Fruit fly (Drosophila melanogaster) whole organism, embryonic: Measurements from ENCODE around the gene snk.

Source experiments
- CG10431 ChIP-seq: fragments of 200-800 bp; sonication (Bioruptor generic); optimal IDR thresholded peaks from 3 replicates; lab custom pipeline; 2018; ENCODE audit warnings: missing biosample characterization, mild to moderate bottlenecking, missing genetic modification characterization
- CG12236 ChIP-seq: fragments of 200-800 bp; sonication (Bioruptor generic); optimal IDR thresholded peaks from 2 replicates; lab custom pipeline; 2016; ENCODE audit warnings: missing biosample characterization, missing genetic modification characterization
- CG1233 ChIP-seq: fragments of 200-800 bp; sonication (Bioruptor generic); optimal IDR thresholded peaks from 4 replicates; lab custom pipeline; 2018; ENCODE audit warnings: missing biosample characterization, mild to moderate bottlenecking, missing genetic modification characterization
- CG12769 ChIP-seq: fragments of 200-800 bp; sonication (Bioruptor generic); optimal IDR thresholded peaks from 2 replicates; lab custom pipeline; 2019; ENCODE audit warnings: missing biosample characterization, mild to moderate bottlenecking, missing genetic modification characterization, moderate library complexity
- CG13296 ChIP-seq: fragments of 200-800 bp; sonication (Bioruptor generic); optimal IDR thresholded peaks from 3 replicates; lab custom pipeline; 2018; ENCODE audit warnings: missing biosample characterization, mild to moderate bottlenecking, missing genetic modification characterization
- CG13775 ChIP-seq: fragments of 200-800 bp; sonication (Bioruptor generic); optimal IDR thresholded peaks from 3 replicates; lab custom pipeline; 2017; ENCODE audit warnings: missing biosample characterization, mild to moderate bottlenecking, missing genetic modification characterization
- CG15269 ChIP-seq: fragments of 200-800 bp; sonication (Bioruptor generic); optimal IDR thresholded peaks from 2 replicates; lab custom pipeline; 2018; ENCODE audit warnings: missing biosample characterization, mild to moderate bottlenecking, missing genetic modification characterization, moderate library complexity
- CG15601 ChIP-seq: fragments of 200-800 bp; sonication (Bioruptor generic); optimal IDR thresholded peaks from 3 replicates; lab custom pipeline; 2019; ENCODE audit warnings: missing biosample characterization, mild to moderate bottlenecking, missing genetic modification characterization, moderate library complexity
- CG16779 ChIP-seq: fragments of 200-800 bp; sonication (Bioruptor generic); IDR thresholded peaks from 2 replicates; pipeline ENCODE4 v1.3.6; 2022; ENCODE audit warnings: missing biosample characterization, missing genetic modification characterization
- CG17186 ChIP-seq: fragments of 200-800 bp; sonication (Bioruptor generic); optimal IDR thresholded peaks from 3 replicates; lab custom pipeline; 2017; ENCODE audit warnings: missing biosample characterization, missing genetic modification reagents, missing genetic modification characterization
- CG17361 ChIP-seq: fragments of 200-800 bp; sonication (Bioruptor generic); IDR thresholded peaks from 3 replicates; pipeline ENCODE4 v1.3.6; 2022; ENCODE audit warnings: missing biosample characterization, missing genetic modification characterization
- CG17385 ChIP-seq: fragments of 200-800 bp; sonication (Bioruptor generic); optimal IDR thresholded peaks from 3 replicates; lab custom pipeline; 2018; ENCODE audit warnings: missing biosample characterization, mild to moderate bottlenecking, missing genetic modification characterization
- CG17802 ChIP-seq: fragments of 200-800 bp; sonication (Bioruptor generic); optimal IDR thresholded peaks from 2 replicates; lab custom pipeline; 2018; ENCODE audit warnings: missing biosample characterization, mild to moderate bottlenecking, missing genetic modification characterization, moderate library complexity
- CG31365 ChIP-seq: fragments of 200-800 bp; sonication (Bioruptor generic); optimal IDR thresholded peaks from 2 replicates; lab custom pipeline; 2018; ENCODE audit warnings: missing biosample characterization, mild to moderate bottlenecking, missing genetic modification characterization
- CG34224 ChIP-seq: fragments of 200-800 bp; sonication (Bioruptor generic); IDR thresholded peaks from 3 replicates; pipeline ENCODE4 v1.3.6; 2022; ENCODE audit warnings: missing biosample characterization, missing genetic modification characterization; ENCODE audit not compliant: partially characterized antibody
- CG3847 ChIP-seq: fragments of 200-800 bp; sonication (Bioruptor generic); IDR thresholded peaks from 2 replicates; pipeline ENCODE4 v1.3.6; 2022; ENCODE audit warnings: missing biosample characterization, missing genetic modification characterization
- CG4404 ChIP-seq: fragments of 200-800 bp; sonication (Bioruptor generic); IDR thresholded peaks from 2 replicates; pipeline ENCODE4 v1.3.6; 2022; ENCODE audit warnings: missing biosample characterization, missing genetic modification characterization
- CG6654 ChIP-seq: fragments of 200-800 bp; sonication (Bioruptor generic); optimal IDR thresholded peaks from 2 replicates; lab custom pipeline; 2017; ENCODE audit warnings: missing biosample characterization, mild to moderate bottlenecking, missing genetic modification characterization
- CoRest ChIP-seq: fragments of 200-800 bp; sonication (Bioruptor generic); optimal IDR thresholded peaks from 3 replicates; lab custom pipeline; 2018; ENCODE audit warnings: missing biosample characterization, mild to moderate bottlenecking, missing genetic modification characterization, moderate library complexity
- CrebB ChIP-seq: fragments of 200-800 bp; sonication (Bioruptor generic); optimal IDR thresholded peaks from 3 replicates; lab custom pipeline; 2018; ENCODE audit warnings: missing biosample characterization, mild to moderate bottlenecking, missing genetic modification characterization
- Gug ChIP-seq: fragments of 200-800 bp; sonication (Bioruptor generic); IDR thresholded peaks from 4 replicates; pipeline ENCODE4 v1.3.6; 2022; ENCODE audit warnings: missing biosample characterization, missing genetic modification characterization
- H15 ChIP-seq: fragments of 200-800 bp; sonication (Bioruptor generic); IDR thresholded peaks from 3 replicates; pipeline ENCODE4 v1.3.6; 2022; ENCODE audit warnings: missing biosample characterization, missing genetic modification characterization
- Hey ChIP-seq: fragments of 200-800 bp; sonication (Bioruptor generic); optimal IDR thresholded peaks from 3 replicates; lab custom pipeline; 2018; ENCODE audit warnings: missing biosample characterization, mild to moderate bottlenecking, missing genetic modification characterization
- HmgZ ChIP-seq: fragments of 200-800 bp; sonication (Bioruptor generic); optimal IDR thresholded peaks from 2 replicates; lab custom pipeline; 2018; ENCODE audit warnings: missing biosample characterization, mild to moderate bottlenecking, missing genetic modification characterization
- Hr51 ChIP-seq, 2 experiments: fragments of 200-800 bp; sonication (Bioruptor generic); optimal IDR thresholded peaks; 2 replicates in 1 of 2; 3 replicates in 1 of 2; lab custom pipeline; 2016 to 2018; ENCODE audit warnings: missing biosample characterization in 2 of 2, missing genetic modification characterization in 2 of 2, mild to moderate bottlenecking in 1 of 2, moderate library complexity in 1 of 2
- Kr ChIP-seq: fragments of 200-800 bp; sonication (Bioruptor generic); optimal IDR thresholded peaks from 2 replicates; lab custom pipeline; 2017; ENCODE audit warnings: missing biosample characterization, mild to moderate bottlenecking, missing genetic modification characterization
- Nf-YB ChIP-seq: fragments of 200-800 bp; sonication (Bioruptor generic); optimal IDR thresholded peaks from 3 replicates; lab custom pipeline; 2019; ENCODE audit warnings: missing biosample characterization, mild to moderate bottlenecking, missing genetic modification characterization, moderate library complexity
- Scr ChIP-seq: fragments of 200-800 bp; sonication (Bioruptor generic); IDR thresholded peaks from 2 replicates; pipeline ENCODE4 v1.3.6; 2022; ENCODE audit warnings: missing biosample characterization, missing genetic modification characterization; ENCODE audit not compliant: partially characterized antibody
- Xbp1 ChIP-seq: fragments of 200-800 bp; sonication (Bioruptor generic); optimal IDR thresholded peaks from 3 replicates; lab custom pipeline; 2016; ENCODE audit warnings: missing biosample characterization, mild to moderate bottlenecking, missing genetic modification characterization
- ac ChIP-seq: fragments of 200-800 bp; sonication (Bioruptor generic); optimal IDR thresholded peaks from 3 replicates; lab custom pipeline; 2017; ENCODE audit warnings: missing biosample characterization, mild to moderate bottlenecking, missing genetic modification characterization
- amos ChIP-seq: fragments of 200-800 bp; sonication (Bioruptor generic); IDR thresholded peaks from 2 replicates; pipeline ENCODE4 v1.3.6; 2022; ENCODE audit warnings: missing biosample characterization, missing genetic modification characterization; ENCODE audit not compliant: partially characterized antibody
- br ChIP-seq: fragments of >200 bp; optimal IDR thresholded peaks from 2 replicates; lab custom pipeline; 2017
- fd64A ChIP-seq: fragments of 200-800 bp; sonication (Bioruptor generic); optimal IDR thresholded peaks from 3 replicates; lab custom pipeline; 2018; ENCODE audit warnings: missing biosample characterization, mild to moderate bottlenecking, missing genetic modification characterization
- grn ChIP-seq: fragments of 200-800 bp; sonication (Bioruptor generic); optimal IDR thresholded peaks from 3 replicates; lab custom pipeline; 2017; ENCODE audit warnings: missing biosample characterization, missing genetic modification characterization
- hb ChIP-seq: fragments of 200-800 bp; sonication (Bioruptor generic); IDR thresholded peaks from 3 replicates; pipeline ENCODE4 v1.3.6; 2022; ENCODE audit warnings: missing biosample characterization, missing genetic modification characterization; ENCODE audit not compliant: partially characterized antibody
- insv ChIP-seq, 2 experiments: fragments of 200-800 bp; sonication (Bioruptor generic); optimal IDR thresholded peaks; 3 replicates each; lab custom pipeline; 2016 to 2018; ENCODE audit warnings: missing biosample characterization in 2 of 2, missing genetic modification characterization in 2 of 2
- lilli ChIP-seq: fragments of 200-800 bp; sonication (Bioruptor generic); optimal IDR thresholded peaks from 3 replicates; lab custom pipeline; 2016; ENCODE audit warnings: missing biosample characterization, missing genetic modification characterization
- lov ChIP-seq, 2 experiments: fragments of 200-800 bp in 1 of 2; fragments of >200 bp in 1 of 2; sonication (Bioruptor generic) in 1 of 2; IDR thresholded peaks in 1 of 2; optimal IDR thresholded peaks in 1 of 2; 2 replicates in 1 of 2; 3 replicates in 1 of 2; pipeline versions ENCODE4 v1.3.6 to Lab custom; 2017 to 2022; ENCODE audit warnings: missing biosample characterization in 1 of 2, missing genetic modification characterization in 1 of 2
- rib ChIP-seq: fragments of 200-800 bp; sonication (Bioruptor generic); IDR thresholded peaks from 2 replicates; pipeline ENCODE4 v1.3.6; 2022; ENCODE audit warnings: missing biosample characterization, missing genetic modification characterization
- salm ChIP-seq: fragments of 200-800 bp; sonication (Bioruptor generic); optimal IDR thresholded peaks from 2 replicates; lab custom pipeline; 2018; ENCODE audit warnings: missing biosample characterization, mild to moderate bottlenecking, missing genetic modification characterization
- sisA ChIP-seq: fragments of 200-800 bp; sonication (Bioruptor generic); IDR thresholded peaks from 2 replicates; pipeline ENCODE4 v1.3.6; 2022; ENCODE audit warnings: missing biosample characterization, missing genetic modification characterization
- stwl ChIP-seq: fragments of 200-800 bp; sonication (Bioruptor generic); optimal IDR thresholded peaks from 3 replicates; lab custom pipeline; 2018; ENCODE audit warnings: missing biosample characterization, mild to moderate bottlenecking, missing genetic modification characterization, moderate library complexity
- tin ChIP-seq: fragments of 200-800 bp; sonication (Bioruptor generic); optimal IDR thresholded peaks from 3 replicates; lab custom pipeline; 2016; ENCODE audit warnings: missing biosample characterization, missing genetic modification characterization
- tna ChIP-seq: fragments of 200-800 bp; sonication (Bioruptor generic); IDR thresholded peaks from 2 replicates; pipeline ENCODE4 v1.3.6; 2022; ENCODE audit warnings: missing biosample characterization, missing genetic modification characterization; ENCODE audit not compliant: partially characterized antibody
- toy ChIP-seq: fragments of 200-800 bp; sonication (Bioruptor generic); IDR thresholded peaks from 2 replicates; pipeline ENCODE4 v1.3.6; 2022; ENCODE audit warnings: missing biosample characterization, missing genetic modification characterization
- trh ChIP-seq: fragments of 200-800 bp; sonication (Bioruptor generic); optimal IDR thresholded peaks from 2 replicates; lab custom pipeline; 2016; ENCODE audit warnings: missing biosample characterization, missing genetic modification characterization
- twi ChIP-seq: fragments of 200-800 bp; optimal IDR thresholded peaks from 2 replicates; lab custom pipeline; 2019; ENCODE audit warnings: missing biosample characterization, mild to moderate bottlenecking, missing genetic modification characterization, moderate library complexity
- z ChIP-seq: fragments of 200-800 bp; sonication (Bioruptor generic); IDR thresholded peaks from 3 replicates; pipeline ENCODE4 v1.3.6; 2022; ENCODE audit warnings: missing biosample characterization, missing genetic modification characterization
- zen ChIP-seq: fragments of 200-800 bp; sonication (Bioruptor generic); optimal IDR thresholded peaks from 3 replicates; lab custom pipeline; 2018; ENCODE audit warnings: missing biosample characterization, mild to moderate bottlenecking, missing genetic modification characterization, moderate library complexity

Gene snk

dm6 chr3R:13010905-13011620 is 31.5 kb downstream of the snk start, which contains the start of gene CG8031 (continued):
- TF ChIP-seq HmgZ (tag; lab: Kevin White, UChicago) (no peak), CG17385 (GFP tag; lab: Kevin White, UChicago) (no peak), z (GFP tag; lab: Robert Waterston, UW) (no peak), sisA (GFP tag; lab: Robert Waterston, UW) (no peak), toy (GFP tag; lab: Robert Waterston, UW) (no peak), CG13775 (no peak), H15 (no peak), CG6654 (no peak), CG12769 (no peak), zen (tag; lab: Kevin White, UChicago) (no peak), rib (GFP tag; lab: Robert Waterston, UW) (no peak), tna (GFP tag; lab: Robert Waterston, UW) (no peak), CG10431 (GFP tag; lab: Kevin White, UChicago) (no peak), CG1233 (no peak), Xbp1 (GFP tag; lab: Kevin White, UChicago) (no peak), CG31365 (tag; lab: Kevin White, UChicago) (no peak), CG4404 (GFP tag; lab: Robert Waterston, UW) (no peak), CG13296 (GFP tag; lab: Kevin White, UChicago) (no peak), salm (tag; lab: Kevin White, UChicago) (no peak), CG17802 (tag; lab: Kevin White, UChicago) (no peak), CrebB (no peak), CG17361 (GFP tag; lab: Robert Waterston, UW) (no peak), CG16779 (GFP tag; lab: Robert Waterston, UW) (no peak), Nf-YB (GFP tag; lab: Kevin White, UChicago) (no peak), Kr (GFP tag; lab: Kevin White, UChicago) (no peak), Hr51 (GFP tag; optimal IDR thresholded peaks at IDR 0.05; lab: Kevin White, UChicago) (no peak), amos (GFP tag; lab: Robert Waterston, UW) (no peak; the same call in 1 of the 2 replicates), Scr (no peak), stwl (tag; lab: Kevin White, UChicago) (no peak), ac (no peak), CG15601 (tag; lab: Kevin White, UChicago) (no peak), Gug (no peak), br (no peak), lilli (GFP tag; lab: Kevin White, UChicago) (no peak), CG3847 (GFP tag; lab: Robert Waterston, UW) (peak; percentile 54), CG34224 (GFP tag; lab: Robert Waterston, UW) (peak; percentile 28; the same call in 2 of the 3 replicates), twi (tag; lab: Kevin White, UChicago) (no peak), tin (no peak), fd64A (no peak), trh (GFP tag; lab: Kevin White, UChicago) (no peak), CoRest (tag; lab: Kevin White, UChicago) (no peak), CG15269 (tag; lab: Kevin White, UChicago) (no peak), CG17186 (peak; percentile 52), lov (optimal IDR thresholded peaks at IDR 0.05; lab: Kevin White, UChicago) (no peak), lov (GFP tag; IDR thresholded peaks at IDR 0.05; lab: Robert Waterston, UW) (no peak), CG12236 (no peak), insv (GFP tag; optimal IDR thresholded peaks at IDR 0.05; lab: Kevin White, UChicago) (peak in 1 of 2 experiments; percentile 12), Hey (tag; lab: Kevin White, UChicago) (no peak), hb (GFP tag; lab: Robert Waterston, UW) (no peak), grn (GFP tag; lab: Kevin White, UChicago) (no peak)
